Worm (Caenorhabditis elegans) whole organism, young adult: ENCODE results near the gene T21E8.4.

ENCODE experiments used
- B0019.2 ChIP-seq: fragments of 200-800 bp; sonication (Bioruptor generic); conservative IDR thresholded peaks from 2 replicates; pipeline ENCODE4 v1.3.6; 2022; ENCODE audit warnings: missing genetic modification reagents, missing genetic modification characterization, missing compliant biosample characterization
- C17E4.6 ChIP-seq: fragments of 200-800 bp; sonication (Bioruptor generic); IDR thresholded peaks from 2 replicates; pipeline ENCODE4 v1.3.6; 2022; ENCODE audit warnings: missing genetic modification reagents, missing genetic modification characterization, missing compliant biosample characterization
- F49E8.2 ChIP-seq: sonication (generic microtip); optimal IDR thresholded peaks from 3 replicates; lab custom pipeline; 2017; ENCODE audit warnings: missing genetic modification characterization, mild to moderate bottlenecking, missing compliant biosample characterization, antibody characterized with exemption, moderate library complexity; ENCODE audit not compliant: insufficient read depth
- K12H6.12 ChIP-seq: fragments of 200-800 bp; sonication (Bioruptor generic); optimal IDR thresholded peaks from 2 replicates; lab custom pipeline; 2018; ENCODE audit warnings: mild to moderate bottlenecking, missing genetic modification characterization, missing compliant biosample characterization
- ama-1 ChIP-seq, 3 experiments: fragments of 150-350 bp in 1 of 3; sonication (generic microtip) in 2 of 3; optimal IDR thresholded peaks; 2 replicates each; lab custom pipeline; 2014 to 2018; ENCODE audit warnings: missing biosample characterization in 2 of 3, missing genetic modification characterization in 2 of 3, missing genetic modification reagents in 2 of 3
- ceh-58 ChIP-seq: fragments of 200-800 bp; sonication (Bioruptor generic); IDR thresholded peaks from 2 replicates; pipeline ENCODE4 v1.3.6; 2022; ENCODE audit warnings: missing genetic modification characterization, missing compliant biosample characterization
- unc-62 ChIP-seq: fragments of 150-350 bp; optimal IDR thresholded peaks from 2 replicates; lab custom pipeline; 2014; ENCODE audit warnings: missing biosample characterization, missing genetic modification reagents, missing genetic modification characterization
- ztf-26 ChIP-seq: sonication (generic microtip); optimal IDR thresholded peaks from 2 replicates; lab custom pipeline; 2017; ENCODE audit warnings: missing genetic modification characterization, missing compliant biosample characterization

ce11 chrX:10900079-10900724 is 19.6 kb downstream of the T21E8.4 start, which contains the start of gene suca-1:
- TF ChIP-seq ceh-58 (GFP tag; lab: Robert Waterston, UW) (no peak), ztf-26 (tag; lab: Kevin White, UChicago) (no peak), unc-62 (GFP tag; lab: Kevin White, UChicago) (no peak), K12H6.12 (tag; lab: Kevin White, UChicago) (no peak), B0019.2 (GFP tag; lab: Robert Waterston, UW) (no peak), C17E4.6 (GFP tag; lab: Robert Waterston, UW) (no peak), F49E8.2 (tag; lab: Kevin White, UChicago) (no peak), ama-1 (optimal IDR thresholded peaks at IDR 0.05; lab: Kevin White, UChicago) (no peak), ama-1 (GFP tag; optimal IDR thresholded peaks at IDR 0.05; lab: Kevin White, UChicago) (no peak)
